Fruit fly (Drosophila melanogaster): ENCODE measurements around the gene CG10237.
A peak's percentile ranks its signal among the peaks of the same experiment; 100 is the strongest.

Gene CG10237

DNA sequence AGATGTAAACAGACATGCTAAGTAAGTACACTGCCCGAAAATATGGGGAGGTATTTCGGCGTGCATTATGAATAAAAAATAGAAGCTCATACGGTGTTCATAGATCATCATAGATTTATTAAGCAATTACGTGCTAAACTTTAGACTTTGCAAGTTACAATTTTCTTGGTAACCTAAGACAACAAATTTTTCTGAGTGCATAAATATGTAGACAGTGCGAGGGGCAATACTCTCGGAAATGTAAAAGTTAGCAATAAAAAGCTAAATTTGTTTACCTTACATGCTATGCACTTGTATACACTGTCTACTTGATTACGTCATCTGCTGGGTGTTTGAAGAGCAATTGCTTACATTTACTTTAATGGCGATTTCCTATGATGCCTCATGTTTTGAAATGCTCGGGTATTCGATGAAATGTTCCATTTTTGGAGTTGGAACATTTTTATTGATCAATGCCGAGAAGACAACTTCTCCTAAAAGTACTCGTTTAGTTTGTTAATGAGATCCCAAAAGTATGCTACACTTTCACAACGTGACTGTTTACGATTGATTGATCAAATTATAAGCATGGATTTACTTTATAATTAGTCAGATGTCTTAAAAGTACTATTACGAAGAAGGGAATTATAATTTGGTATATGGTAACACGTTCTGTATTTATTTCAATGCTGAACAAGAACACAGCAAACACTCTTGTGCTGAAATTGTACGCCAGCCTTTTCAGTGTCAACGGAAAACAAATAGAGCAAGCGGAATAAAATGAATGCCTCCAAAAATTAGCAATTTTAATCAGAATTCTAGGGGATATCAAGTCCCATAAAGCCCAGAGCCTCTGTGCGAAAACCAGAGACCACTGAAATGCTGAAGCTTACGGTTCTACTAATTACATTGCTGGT is 25.7 kb downstream of the CG10237 start, which contains the start of gene Lectin-galC1 (continued):
- peak; percentile 76; the same call in 1 of the 2 replicates for TF ChIP-seq CG14667 (GFP tag; IDR thresholded peaks at IDR 0.05)
- TF ChIP-seq Jarid2 (GFP tag; optimal IDR thresholded peaks at IDR 0.05) = peak; percentile 54
- TF ChIP-seq trh (GFP tag; optimal IDR thresholded peaks at IDR 0.05) = peak; percentile 74
- no peak for TF ChIP-seq Doc2 (GFP tag; IDR thresholded peaks at IDR 0.05)
- TF ChIP-seq CG31388 (GFP tag; optimal IDR thresholded peaks at IDR 0.05) = peak; percentile 85
- no peak for TF ChIP-seq cg (GFP tag; optimal IDR thresholded peaks at IDR 0.05)
- TF ChIP-seq kay (GFP tag; optimal IDR thresholded peaks at IDR 0.05) = peak; percentile 82
- TF ChIP-seq CG17802 (tag; optimal IDR thresholded peaks at IDR 0.05) = peak; percentile 68
- TF ChIP-seq CG30431 (GFP tag; optimal IDR thresholded peaks at IDR 0.05) = peak; percentile 80
- peak; percentile 92 for TF ChIP-seq CG8924 (tag; optimal IDR thresholded peaks at IDR 0.05)
- TF ChIP-seq odd (GFP tag; optimal IDR thresholded peaks at IDR 0.05) = peak; percentile 84
- peak; percentile 33; the same call in 1 of the 3 replicates for TF ChIP-seq z (GFP tag; IDR thresholded peaks at IDR 0.05)
- peak; percentile 74 for TF ChIP-seq CG3163 (GFP tag; optimal IDR thresholded peaks at IDR 0.05)
- TF ChIP-seq az2 (GFP tag; optimal IDR thresholded peaks at IDR 0.05) = peak; percentile 91
- peak; percentile 71; the same call in 1 of the 2 replicates for TF ChIP-seq CG6272 (GFP tag; IDR thresholded peaks at IDR 0.05)
- TF ChIP-seq oc (tag; optimal IDR thresholded peaks at IDR 0.05) = peak; percentile 90
- peak; percentile 82 for TF ChIP-seq Fer1 (GFP tag; optimal IDR thresholded peaks at IDR 0.05)
- peak; percentile 85 for TF ChIP-seq Ada2b (GFP tag; IDR thresholded peaks at IDR 0.05)
- peak; percentile 63; the same call in 1 of the 2 replicates for TF ChIP-seq aop (GFP tag; IDR thresholded peaks at IDR 0.05)
- peak; percentile 80 for TF ChIP-seq CG12104 (GFP tag; optimal IDR thresholded peaks at IDR 0.05)
- TF ChIP-seq pb (GFP tag; optimal IDR thresholded peaks at IDR 0.05) = peak; percentile 70
- peak; percentile 77 for TF ChIP-seq CG12659 (GFP tag; optimal IDR thresholded peaks at IDR 0.05)
- TF ChIP-seq sima (GFP tag; optimal IDR thresholded peaks at IDR 0.05) = peak; percentile 49
- TF ChIP-seq CG13287 (GFP tag; IDR thresholded peaks at IDR 0.05; ENCODE audit: partially characterized antibody) = no peak
- no peak for TF ChIP-seq Kr (GFP tag; optimal IDR thresholded peaks at IDR 0.05)
- peak; percentile 91 for TF ChIP-seq CoRest (tag; optimal IDR thresholded peaks at IDR 0.05)
- peak; percentile 70 for TF ChIP-seq Neu2 (GFP tag; optimal IDR thresholded peaks at IDR 0.05; ENCODE audit: borderline replicate concordance)
- peak; percentile 82 for TF ChIP-seq CG1792 (GFP tag; optimal IDR thresholded peaks at IDR 0.05)
- peak; percentile 89 for TF ChIP-seq CG8944 (GFP tag; optimal IDR thresholded peaks at IDR 0.05)
- TF ChIP-seq chinmo (GFP tag; IDR thresholded peaks at IDR 0.05; ENCODE audit: partially characterized antibody) = 0 out of 4 replicates have a peak, but pooled peaks have one; percentile 47
- peak; percentile 81 for TF ChIP-seq bcd (GFP tag; optimal IDR thresholded peaks at IDR 0.05)
- TF ChIP-seq tio (GFP tag; optimal IDR thresholded peaks at IDR 0.05) = peak; percentile 82
- peak; percentile 81 for TF ChIP-seq repo (GFP tag; optimal IDR thresholded peaks at IDR 0.05)
- TF ChIP-seq zfh1 (GFP tag; IDR thresholded peaks at IDR 0.05) = peak; percentile 89
- peak; percentile 68 for TF ChIP-seq peb (GFP tag; IDR thresholded peaks at IDR 0.05)
- peak; percentile 25; the same call in 1 of the 2 replicates for TF ChIP-seq bowl (GFP tag; IDR thresholded peaks at IDR 0.05)
- peak; percentile 78 for TF ChIP-seq nerfin-1 (tag; optimal IDR thresholded peaks at IDR 0.05)
- peak; percentile 72 for TF ChIP-seq CG31224 (GFP tag; IDR thresholded peaks at IDR 0.05)
- peak; percentile 58 for TF ChIP-seq CG2120 (GFP tag; optimal IDR thresholded peaks at IDR 0.05)
- peak; percentile 86 for TF ChIP-seq CG2875 (GFP tag; optimal IDR thresholded peaks at IDR 0.05)
- peak; percentile 81 for TF ChIP-seq CG15696 (tag; optimal IDR thresholded peaks at IDR 0.05)
- TF ChIP-seq CG10321 (GFP tag; IDR thresholded peaks at IDR 0.05) = peak; percentile 65
- peak; percentile 87 for TF ChIP-seq CG10209 (GFP tag; optimal IDR thresholded peaks at IDR 0.05)
- peak; percentile 82 for TF ChIP-seq Bteb2 (GFP tag; optimal IDR thresholded peaks at IDR 0.05)
- peak; percentile 90 for TF ChIP-seq CG4820 (GFP tag; optimal IDR thresholded peaks at IDR 0.05)
- TF ChIP-seq CG6654 (GFP tag; optimal IDR thresholded peaks at IDR 0.05) = peak; percentile 53
- no peak for TF ChIP-seq CG9215 (GFP tag; IDR thresholded peaks at IDR 0.05)
- no peak for TF ChIP-seq knrl (GFP tag; IDR thresholded peaks at IDR 0.05; ENCODE audit: partially characterized antibody)
